Worm (Caenorhabditis elegans) whole organism, early embryonic: ENCODE results near the gene dph-7.
A peak's percentile ranks its signal among the peaks of the same experiment; 100 is the strongest.

Experiments
- B0310.2 ChIP-seq: sonication (generic microtip); optimal IDR thresholded peaks from 2 replicates; lab custom pipeline; 2016; ENCODE audit warnings: mild to moderate bottlenecking, missing genetic modification characterization, missing compliant biosample characterization
- F13C5.2 ChIP-seq: sonication (generic microtip); optimal IDR thresholded peaks from 2 replicates; lab custom pipeline; 2017; ENCODE audit warnings: mild to moderate bottlenecking, missing genetic modification characterization, inconsistent platforms, missing compliant biosample characterization
- aly-1 ChIP-seq: sonication (generic microtip); optimal IDR thresholded peaks from 2 replicates; lab custom pipeline; 2016; ENCODE audit warnings: missing genetic modification characterization, missing compliant biosample characterization
- ama-1 ChIP-seq: fragments of 150-350 bp; optimal IDR thresholded peaks from 2 replicates; lab custom pipeline; 2014
- ceh-13 ChIP-seq: fragments of 200-800 bp; sonication (Bioruptor generic); optimal IDR thresholded peaks from 2 replicates; lab custom pipeline; 2018; ENCODE audit warnings: mild to moderate bottlenecking, missing genetic modification characterization, missing compliant biosample characterization
- ceh-36 ChIP-seq: sonication (generic microtip); optimal IDR thresholded peaks from 2 replicates; lab custom pipeline; 2016; ENCODE audit warnings: missing genetic modification characterization, inconsistent platforms, missing compliant biosample characterization
- ets-7 ChIP-seq: sonication (generic microtip); optimal IDR thresholded peaks from 2 replicates; lab custom pipeline; 2016; ENCODE audit warnings: missing genotype, missing genetic modification characterization, missing compliant biosample characterization
- flt-1 ChIP-seq: fragments of 200-800 bp; sonication (Bioruptor generic); IDR thresholded peaks from 2 replicates; pipeline ENCODE4 v1.3.6; 2022; ENCODE audit warnings: missing genetic modification characterization, missing compliant biosample characterization
- hmbx-1 ChIP-seq: sonication (generic microtip); optimal IDR thresholded peaks from 2 replicates; lab custom pipeline; 2016; ENCODE audit warnings: mild to moderate bottlenecking, missing genetic modification characterization, missing compliant biosample characterization
- hmg-4 ChIP-seq: fragments of 200-800 bp; sonication (Bioruptor generic); optimal IDR thresholded peaks from 2 replicates; lab custom pipeline; 2018; ENCODE audit warnings: mild to moderate bottlenecking, missing genetic modification characterization, missing compliant biosample characterization
- hnd-1 ChIP-seq: sonication (generic microtip); optimal IDR thresholded peaks from 2 replicates; lab custom pipeline; 2016; ENCODE audit warnings: missing genetic modification characterization, missing compliant biosample characterization
- pes-1 ChIP-seq: fragments of 200-800 bp; sonication (Bioruptor generic); IDR thresholded peaks from 2 replicates; pipeline ENCODE4 v1.3.6; 2022; ENCODE audit warnings: missing genetic modification reagents, missing genetic modification characterization, missing compliant biosample characterization
- scrt-1 ChIP-seq: fragments of 200-800 bp; sonication (Bioruptor generic); IDR thresholded peaks from 2 replicates; pipeline ENCODE4 v1.3.6; 2022; ENCODE audit warnings: missing genetic modification characterization, missing compliant biosample characterization
- sea-1 ChIP-seq: fragments of 200-800 bp; sonication (Bioruptor generic); conservative IDR thresholded peaks from 2 replicates; pipeline ENCODE4 v1.3.6; 2022; ENCODE audit warnings: missing genetic modification characterization, missing compliant biosample characterization
- tbx-11 ChIP-seq: fragments of 200-800 bp; sonication (Bioruptor generic); IDR thresholded peaks from 2 replicates; pipeline ENCODE4 v1.3.6; 2022; ENCODE audit warnings: missing genetic modification characterization, missing compliant biosample characterization
- tbx-37 ChIP-seq: fragments of 200-800 bp; sonication (Bioruptor generic); conservative IDR thresholded peaks from 2 replicates; pipeline ENCODE4 v1.3.6; 2022; ENCODE audit warnings: missing genetic modification reagents, missing genetic modification characterization, missing compliant biosample characterization
- tra-4 ChIP-seq: sonication (generic microtip); optimal IDR thresholded peaks from 2 replicates; lab custom pipeline; 2017; ENCODE audit warnings: missing genetic modification characterization, missing compliant biosample characterization

The dph-7 gene

DNA sequence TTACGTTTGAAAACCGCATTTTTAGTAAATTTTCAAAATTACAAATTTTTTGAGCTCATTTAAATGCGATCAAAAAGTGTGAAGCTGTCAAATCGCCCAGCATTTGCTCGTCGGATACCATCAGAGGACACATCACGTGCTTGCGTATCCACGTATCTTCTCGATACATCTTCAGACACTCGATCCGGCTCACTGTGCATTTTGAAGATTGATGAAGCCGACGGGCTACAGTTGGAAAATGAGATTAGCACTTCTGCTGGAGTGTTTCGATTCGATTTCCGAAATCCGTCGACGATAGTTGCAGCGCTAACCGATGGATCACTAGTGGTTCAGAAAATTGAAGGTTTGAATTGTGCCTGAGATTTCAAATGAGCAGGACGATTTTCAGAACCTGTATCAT lies at the start of gene dph-7:
Gene dph-7 (plus strand): TSS at position 53 of the 400 bp plus-strand sequence.
- TF ChIP-seq ceh-13 = no peak
- no peak for TF ChIP-seq tbx-11 (GFP tag; lab: Robert Waterston, UW)
- no peak for TF ChIP-seq F13C5.2 (tag; lab: Kevin White, UChicago)
- no peak for TF ChIP-seq ceh-36 (tag; lab: Kevin White, UChicago)
- no peak for TF ChIP-seq ets-7
- TF ChIP-seq aly-1 (tag; lab: Kevin White, UChicago) = no peak
- no peak for TF ChIP-seq tra-4 (tag; lab: Kevin White, UChicago)
- no peak for TF ChIP-seq hmg-4
- no peak for TF ChIP-seq pes-1 (GFP tag; lab: Robert Waterston, UW)
- TF ChIP-seq hnd-1 (tag; lab: Kevin White, UChicago) = no peak
- no peak for TF ChIP-seq hmbx-1

ce11 chrIII:13265566-13265965 lies 49.4 kb upstream of the dph-7 start, which contains the start of gene F56A8.5:
Gene F56A8.5 (plus strand): TSS chrIII:13265866.
- TF ChIP-seq hmg-4 (no peak), hmbx-1 (no peak), ets-7 (no peak), sea-1 (GFP tag; lab: Robert Waterston, UW) (no peak), F13C5.2 (tag; lab: Kevin White, UChicago) (no peak), scrt-1 (GFP tag; lab: Robert Waterston, UW) (no peak), aly-1 (tag; lab: Kevin White, UChicago) (no peak), hnd-1 (tag; lab: Kevin White, UChicago) (no peak), tbx-37 (GFP tag; lab: Robert Waterston, UW) (no peak), B0310.2 (tag; lab: Kevin White, UChicago) (no peak), pes-1 (GFP tag; lab: Robert Waterston, UW) (no peak), tra-4 (tag; lab: Kevin White, UChicago) (no peak), ceh-13 (no peak), tbx-11 (GFP tag; lab: Robert Waterston, UW) (no peak), flt-1 (GFP tag; lab: Robert Waterston, UW) (no peak), ceh-36 (tag; lab: Kevin White, UChicago) (no peak)

DNA sequence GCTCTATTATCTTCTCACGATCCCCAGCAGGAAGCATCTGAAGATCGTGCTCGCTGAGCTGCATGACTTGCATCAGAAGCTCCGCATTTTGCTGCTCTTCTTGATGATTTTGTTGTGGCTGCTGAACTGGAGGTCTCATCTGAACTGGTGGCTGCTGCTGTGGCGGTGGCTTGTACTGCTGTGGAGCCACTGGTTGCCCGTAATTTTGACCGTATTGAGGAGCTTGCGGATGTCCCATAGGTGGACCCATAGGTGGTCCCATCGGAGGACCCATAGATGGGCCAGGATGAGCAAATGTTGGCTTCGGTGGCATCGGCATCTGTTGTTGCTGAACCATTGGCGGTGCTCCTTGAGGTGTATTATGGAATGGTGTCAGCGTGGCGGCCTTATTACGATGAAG lies 47.9 kb upstream of the dph-7 start:
- TF ChIP-seq sea-1 (GFP tag; lab: Robert Waterston, UW) (no peak), ceh-36 (tag; lab: Kevin White, UChicago) (no peak), pes-1 (GFP tag; lab: Robert Waterston, UW) (no peak), tra-4 (tag; lab: Kevin White, UChicago) (no peak), tbx-11 (GFP tag; lab: Robert Waterston, UW) (no peak), F13C5.2 (tag; lab: Kevin White, UChicago) (no peak), tbx-37 (GFP tag; lab: Robert Waterston, UW) (no peak)

DNA sequence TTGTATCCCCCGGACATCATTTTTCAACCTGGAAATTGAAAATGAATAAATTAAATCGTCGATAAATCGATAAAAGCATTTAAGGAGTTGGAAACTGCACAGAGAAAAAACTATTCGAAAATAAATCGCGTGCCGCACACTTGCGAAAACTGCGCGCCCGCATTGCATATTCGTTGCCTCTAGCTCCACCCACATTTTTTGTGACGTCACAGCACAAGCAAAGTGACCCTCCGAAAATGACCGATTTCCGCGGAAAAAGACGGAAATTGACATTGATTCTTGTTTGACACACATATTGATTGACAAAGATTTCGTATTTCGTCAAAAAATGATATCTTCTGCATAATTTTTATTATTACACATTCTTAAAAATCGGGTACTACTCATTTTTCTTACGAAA lies 46.1 kb upstream of the dph-7 start, which contains the start of gene cpf-2:
Gene cpf-2 (minus strand): TSS at position 28 of the 400 bp plus-strand sequence.
- TF ChIP-seq ets-7 (no peak), pes-1 (GFP tag; lab: Robert Waterston, UW) (peak; percentile 75), ama-1 (lab: Kevin White, UChicago) (no peak), ceh-36 (tag; lab: Kevin White, UChicago) (peak; percentile 51), tra-4 (tag; lab: Kevin White, UChicago) (peak; percentile 12), B0310.2 (tag; lab: Kevin White, UChicago) (peak; percentile 33), ceh-13 (peak; percentile 33), scrt-1 (GFP tag; lab: Robert Waterston, UW) (peak; percentile 57; the same call in 1 of the 2 replicates), F13C5.2 (tag; lab: Kevin White, UChicago) (peak; percentile 93), tbx-37 (GFP tag; lab: Robert Waterston, UW) (peak; percentile 55; the same call in 1 of the 2 replicates), hnd-1 (tag; lab: Kevin White, UChicago) (peak; percentile 13), hmbx-1 (peak; percentile 33), hmg-4 (peak; percentile 73), tbx-11 (GFP tag; lab: Robert Waterston, UW) (peak; percentile 65; the same call in 1 of the 2 replicates), sea-1 (GFP tag; lab: Robert Waterston, UW) (peak; percentile 80), flt-1 (GFP tag; lab: Robert Waterston, UW) (peak; percentile 64), aly-1 (tag; lab: Kevin White, UChicago) (peak; percentile 44)

ce11 chrIII:13270896-13271295 lies 44.0 kb upstream of the dph-7 start:
- TF ChIP-seq sea-1 (GFP tag; lab: Robert Waterston, UW) = no peak
- TF ChIP-seq tra-4 (tag; lab: Kevin White, UChicago) = no peak
- TF ChIP-seq F13C5.2 (tag; lab: Kevin White, UChicago) = no peak
- TF ChIP-seq ceh-36 (tag; lab: Kevin White, UChicago) = no peak
- no peak for TF ChIP-seq aly-1 (tag; lab: Kevin White, UChicago)
- no peak for TF ChIP-seq hnd-1 (tag; lab: Kevin White, UChicago)
- TF ChIP-seq flt-1 (GFP tag; lab: Robert Waterston, UW) = no peak
- no peak for TF ChIP-seq ets-7
- TF ChIP-seq hmbx-1 = no peak
- TF ChIP-seq ceh-13 = no peak
- no peak for TF ChIP-seq tbx-11 (GFP tag; lab: Robert Waterston, UW)
- no peak for TF ChIP-seq B0310.2 (tag; lab: Kevin White, UChicago)
- TF ChIP-seq tbx-37 (GFP tag; lab: Robert Waterston, UW) = no peak
- TF ChIP-seq pes-1 (GFP tag; lab: Robert Waterston, UW) = no peak
- TF ChIP-seq hmg-4 = no peak
- no peak for TF ChIP-seq ama-1 (lab: Kevin White, UChicago)

ce11 chrIII:13272227-13272626 lies 42.7 kb upstream of the dph-7 start:
- TF ChIP-seq ets-7 (no peak), sea-1 (GFP tag; lab: Robert Waterston, UW) (no peak), tbx-37 (GFP tag; lab: Robert Waterston, UW) (no peak), ama-1 (lab: Kevin White, UChicago) (no peak), hnd-1 (tag; lab: Kevin White, UChicago) (no peak), ceh-13 (no peak)

DNA sequence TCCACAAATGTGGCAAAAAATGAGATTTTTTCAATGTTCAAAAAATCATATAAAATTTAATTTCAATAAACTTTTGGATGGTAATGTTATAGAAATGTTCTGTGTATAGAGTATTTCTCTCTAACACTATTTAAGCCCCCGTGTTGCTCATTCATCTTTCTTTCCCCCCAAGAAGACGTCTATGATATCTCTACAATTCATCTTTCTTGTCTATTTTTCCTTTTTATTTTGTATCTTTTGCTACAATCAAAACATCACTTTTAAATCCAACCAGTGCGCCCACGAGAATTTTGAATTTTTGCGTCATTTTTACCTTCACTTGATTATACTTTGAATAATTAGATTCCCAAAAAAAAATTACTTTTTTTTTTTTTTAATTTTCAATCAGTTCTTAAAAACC lies 42.1 kb upstream of the dph-7 start:
- TF ChIP-seq hmg-4 (no peak), ama-1 (lab: Kevin White, UChicago) (no peak), aly-1 (tag; lab: Kevin White, UChicago) (no peak), tra-4 (tag; lab: Kevin White, UChicago) (no peak), ets-7 (no peak), tbx-37 (GFP tag; lab: Robert Waterston, UW) (no peak), sea-1 (GFP tag; lab: Robert Waterston, UW) (no peak), scrt-1 (GFP tag; lab: Robert Waterston, UW) (no peak), ceh-13 (no peak), F13C5.2 (tag; lab: Kevin White, UChicago) (no peak), hnd-1 (tag; lab: Kevin White, UChicago) (no peak), tbx-11 (GFP tag; lab: Robert Waterston, UW) (no peak), hmbx-1 (no peak), B0310.2 (tag; lab: Kevin White, UChicago) (no peak)
